Worm (Caenorhabditis elegans) whole organism, L1 larva: Measurements from ENCODE around the gene srt-70.
A peak's percentile ranks its signal among the peaks of the same experiment; 100 is the strongest.

Source experiments
- C04F5.9 ChIP-seq: sonication (generic microtip); optimal IDR thresholded peaks from 2 replicates; lab custom pipeline; 2016; ENCODE audit warnings: missing genetic modification characterization, missing compliant biosample characterization
- C16A3.4 ChIP-seq: fragments of 150-350 bp; optimal IDR thresholded peaks from 2 replicates; lab custom pipeline; 2014; ENCODE audit warnings: missing biosample characterization, missing genetic modification characterization
- C34B4.2 ChIP-seq: sonication (generic microtip); optimal IDR thresholded peaks from 2 replicates; lab custom pipeline; 2017; ENCODE audit warnings: mild to moderate bottlenecking, missing genetic modification characterization, missing compliant biosample characterization
- aha-1 ChIP-seq: fragments of 150-350 bp; optimal IDR thresholded peaks from 2 replicates; lab custom pipeline; 2014; ENCODE audit warnings: missing biosample characterization, missing genetic modification characterization
- aly-2 ChIP-seq: fragments of 150-350 bp; optimal IDR thresholded peaks from 2 replicates; lab custom pipeline; 2014; ENCODE audit warnings: missing biosample characterization, missing genetic modification characterization
- ama-1 ChIP-seq: fragments of 150-350 bp; optimal IDR thresholded peaks from 2 replicates; lab custom pipeline; 2014
- blmp-1 ChIP-seq: fragments of 150-350 bp; optimal IDR thresholded peaks from 2 replicates; lab custom pipeline; 2014; ENCODE audit warnings: missing biosample characterization, missing genetic modification characterization
- ceh-82 ChIP-seq, 3 experiments: fragments of 150-350 bp in 1 of 3; sonication (generic microtip) in 2 of 3; optimal IDR thresholded peaks; 2 replicates each; lab custom pipeline; 2014 to 2017; ENCODE audit warnings: missing biosample characterization in 3 of 3, missing genetic modification characterization in 3 of 3
- ceh-88 ChIP-seq: fragments of 200-800 bp; sonication (Bioruptor generic); IDR thresholded peaks from 2 replicates; pipeline ENCODE4 v1.3.6; 2022; ENCODE audit warnings: missing genetic modification characterization, missing compliant biosample characterization
- ceh-90 ChIP-seq: sonication (generic microtip); optimal IDR thresholded peaks from 2 replicates; lab custom pipeline; 2016; ENCODE audit warnings: missing genetic modification characterization, missing compliant biosample characterization
- efl-3 ChIP-seq: fragments of 200-800 bp; sonication (Bioruptor generic); optimal IDR thresholded peaks from 2 replicates; lab custom pipeline; 2018; ENCODE audit warnings: mild to moderate bottlenecking, missing genetic modification characterization, missing compliant biosample characterization
- egl-13 ChIP-seq: sonication (generic microtip); optimal IDR thresholded peaks from 2 replicates; lab custom pipeline; 2016; ENCODE audit warnings: missing genotype, missing genetic modification reagents, missing genetic modification characterization, missing compliant biosample characterization
- elt-3 ChIP-seq, 6 experiments: fragments of 150-350 bp in 1 of 6; sonication (generic microtip); optimal IDR thresholded peaks; 2 replicates each; lab custom pipeline; 2017 to 2018; ENCODE audit warnings: missing biosample characterization in 6 of 6, missing genetic modification characterization in 6 of 6, inconsistent platforms in 1 of 6
- fkh-4 ChIP-seq: sonication (generic microtip); optimal IDR thresholded peaks from 2 replicates; lab custom pipeline; 2016; ENCODE audit warnings: missing compliant biosample characterization, missing genetic modification characterization, borderline replicate concordance
- fos-1 ChIP-seq: fragments of 150-350 bp; optimal IDR thresholded peaks from 2 replicates; lab custom pipeline; 2014; ENCODE audit warnings: missing biosample characterization, missing genetic modification characterization
- grh-1 ChIP-seq: fragments of 200-800 bp; sonication (Bioruptor generic); IDR thresholded peaks from 2 replicates; pipeline ENCODE4 v1.3.6; 2022; ENCODE audit warnings: missing genetic modification reagents, missing genetic modification characterization, missing compliant biosample characterization
- hlh-4 ChIP-seq: sonication (generic microtip); optimal IDR thresholded peaks from 2 replicates; lab custom pipeline; 2016; ENCODE audit warnings: mild to moderate bottlenecking, missing genetic modification characterization, missing compliant biosample characterization
- hpl-2 ChIP-seq: fragments of 150-350 bp; optimal IDR thresholded peaks from 2 replicates; lab custom pipeline; 2014; ENCODE audit warnings: missing biosample characterization, missing genetic modification reagents, missing genetic modification characterization
- irx-1 ChIP-seq: sonication (generic microtip); optimal IDR thresholded peaks from 2 replicates; lab custom pipeline; 2016; ENCODE audit warnings: missing genetic modification characterization, missing compliant biosample characterization
- isw-1 ChIP-seq: fragments of 200-800 bp; sonication (Bioruptor generic); IDR thresholded peaks from 2 replicates; pipeline ENCODE4 v1.3.6; 2022; ENCODE audit warnings: missing genetic modification characterization, missing compliant biosample characterization
- jun-1 ChIP-seq: fragments of 150-350 bp; optimal IDR thresholded peaks from 2 replicates; lab custom pipeline; 2014; ENCODE audit warnings: missing biosample characterization, missing genetic modification reagents, missing genetic modification characterization
- lin-14 ChIP-seq: fragments of 200-800 bp; sonication (Bioruptor generic); optimal IDR thresholded peaks from 2 replicates; lab custom pipeline; 2018; ENCODE audit warnings: mild to moderate bottlenecking, missing genetic modification characterization, moderate library complexity, missing compliant biosample characterization
- lin-35 ChIP-seq, 2 experiments: fragments of 150-350 bp; optimal IDR thresholded peaks; 2 replicates each; lab custom pipeline; 2014; ENCODE audit warnings: missing biosample characterization in 2 of 2, missing genetic modification characterization in 2 of 2, missing genetic modification reagents in 2 of 2
- lir-3 ChIP-seq: sonication (generic microtip); optimal IDR thresholded peaks from 2 replicates; lab custom pipeline; 2016; ENCODE audit warnings: mild to moderate bottlenecking, missing genetic modification characterization, moderate library complexity, missing compliant biosample characterization; ENCODE audit not compliant: poor library complexity
- mab-9 ChIP-seq: fragments of 200-800 bp; sonication (Bioruptor generic); IDR thresholded peaks from 2 replicates; pipeline ENCODE4 v1.3.6; 2022; ENCODE audit warnings: missing genetic modification reagents, missing genetic modification characterization, missing compliant biosample characterization
- mdl-1 ChIP-seq, 2 experiments: fragments of 150-350 bp; optimal IDR thresholded peaks; 2 replicates each; lab custom pipeline; 2014 to 2017; ENCODE audit warnings: missing biosample characterization in 2 of 2, missing genetic modification characterization in 2 of 2, inconsistent platforms in 1 of 2
- nhr-11 ChIP-seq: fragments of 150-350 bp; optimal IDR thresholded peaks from 2 replicates; lab custom pipeline; 2014; ENCODE audit warnings: missing biosample characterization, missing genetic modification characterization
- nhr-12 ChIP-seq: sonication (generic microtip); optimal IDR thresholded peaks from 2 replicates; lab custom pipeline; 2017; ENCODE audit warnings: missing biosample characterization, missing genetic modification characterization
- nhr-19 ChIP-seq: fragments of 200-800 bp; sonication (Bioruptor generic); conservative IDR thresholded peaks from 2 replicates; pipeline ENCODE4 v1.3.6; 2022; ENCODE audit warnings: missing genetic modification characterization, missing compliant biosample characterization
- nhr-20 ChIP-seq: sonication (generic microtip); optimal IDR thresholded peaks from 2 replicates; lab custom pipeline; 2016; ENCODE audit warnings: mild to moderate bottlenecking, missing genetic modification characterization, missing compliant biosample characterization
- nhr-28 ChIP-seq: fragments of 150-350 bp; optimal IDR thresholded peaks from 2 replicates; lab custom pipeline; 2014; ENCODE audit warnings: missing biosample characterization, missing genetic modification characterization
- nhr-47 ChIP-seq: sonication (generic microtip); optimal IDR thresholded peaks from 2 replicates; lab custom pipeline; 2016; ENCODE audit warnings: mild to moderate bottlenecking, missing genetic modification characterization, moderate library complexity, missing compliant biosample characterization
- nhr-84 ChIP-seq: sonication (generic microtip); optimal IDR thresholded peaks from 2 replicates; lab custom pipeline; 2017; ENCODE audit warnings: missing biosample characterization, missing genetic modification characterization
- pag-3 ChIP-seq: sonication (generic microtip); optimal IDR thresholded peaks from 2 replicates; lab custom pipeline; 2017; ENCODE audit warnings: missing genetic modification characterization, mild to moderate bottlenecking, missing compliant biosample characterization, antibody characterized with exemption, borderline replicate concordance; ENCODE audit not compliant: insufficient read depth
- pax-3 ChIP-seq: fragments of 200-800 bp; sonication (Bioruptor generic); optimal IDR thresholded peaks from 2 replicates; lab custom pipeline; 2018; ENCODE audit warnings: mild to moderate bottlenecking, missing genetic modification characterization, moderate library complexity, missing compliant biosample characterization
- pqm-1 ChIP-seq: sonication (generic microtip); optimal IDR thresholded peaks from 3 replicates; lab custom pipeline; 2017; ENCODE audit warnings: missing biosample characterization, missing genetic modification characterization
- rnt-1 ChIP-seq: sonication (generic microtip); optimal IDR thresholded peaks from 2 replicates; lab custom pipeline; 2016; ENCODE audit warnings: mild to moderate bottlenecking, missing genetic modification characterization, moderate library complexity, missing compliant biosample characterization
- skn-1 ChIP-seq: fragments of 150-350 bp; optimal IDR thresholded peaks from 2 replicates; lab custom pipeline; 2014; ENCODE audit warnings: missing biosample characterization, missing genetic modification characterization
- snpc-4 ChIP-seq: fragments of 150-350 bp; optimal IDR thresholded peaks from 2 replicates; lab custom pipeline; 2014; ENCODE audit warnings: missing biosample characterization, missing genetic modification characterization
- sox-4 ChIP-seq: sonication (generic microtip); optimal IDR thresholded peaks from 2 replicates; lab custom pipeline; 2016; ENCODE audit warnings: missing genetic modification characterization, missing compliant biosample characterization
- sup-37 ChIP-seq: fragments of 200-800 bp; sonication (Bioruptor generic); optimal IDR thresholded peaks from 2 replicates; lab custom pipeline; 2018; ENCODE audit warnings: mild to moderate bottlenecking, missing genetic modification characterization, missing compliant biosample characterization
- swsn-7 ChIP-seq: sonication (generic microtip); optimal IDR thresholded peaks from 2 replicates; lab custom pipeline; 2016; ENCODE audit warnings: missing genetic modification characterization, missing compliant biosample characterization
- tbx-2 ChIP-seq: sonication (generic microtip); optimal IDR thresholded peaks from 2 replicates; lab custom pipeline; 2016; ENCODE audit warnings: missing genetic modification characterization, missing compliant biosample characterization
- tlp-1 ChIP-seq: fragments of 150-350 bp; optimal IDR thresholded peaks from 2 replicates; lab custom pipeline; 2014; ENCODE audit warnings: missing biosample characterization, missing genetic modification characterization
- unc-86 ChIP-seq: sonication (generic microtip); optimal IDR thresholded peaks from 2 replicates; lab custom pipeline; 2016; ENCODE audit warnings: missing genetic modification characterization, missing compliant biosample characterization
- vab-15 ChIP-seq: sonication (generic microtip); optimal IDR thresholded peaks from 2 replicates; lab custom pipeline; 2017; ENCODE audit warnings: missing genotype, mild to moderate bottlenecking, missing genetic modification characterization, missing compliant biosample characterization
- xbp-1 ChIP-seq: sonication (generic microtip); optimal IDR thresholded peaks from 2 replicates; lab custom pipeline; 2016; ENCODE audit warnings: missing genetic modification characterization, missing compliant biosample characterization
- zag-1 ChIP-seq: fragments of 150-350 bp; optimal IDR thresholded peaks from 2 replicates; lab custom pipeline; 2014; ENCODE audit warnings: missing biosample characterization, missing genetic modification characterization
- zip-4 ChIP-seq: fragments of 200-800 bp; sonication (Bioruptor generic); optimal IDR thresholded peaks from 2 replicates; lab custom pipeline; 2018; ENCODE audit warnings: mild to moderate bottlenecking, missing genetic modification characterization, moderate library complexity, missing compliant biosample characterization
- ztf-11 ChIP-seq, 2 experiments: sonication (generic microtip); optimal IDR thresholded peaks; 2 replicates each; lab custom pipeline; 2016 to 2017; ENCODE audit warnings: missing genetic modification characterization in 2 of 2, missing biosample characterization in 1 of 2, missing compliant biosample characterization in 1 of 2
- ztf-4 ChIP-seq: fragments of 150-350 bp; optimal IDR thresholded peaks from 2 replicates; lab custom pipeline; 2014; ENCODE audit warnings: missing biosample characterization, missing genetic modification characterization

srt-70 gene

DNA sequence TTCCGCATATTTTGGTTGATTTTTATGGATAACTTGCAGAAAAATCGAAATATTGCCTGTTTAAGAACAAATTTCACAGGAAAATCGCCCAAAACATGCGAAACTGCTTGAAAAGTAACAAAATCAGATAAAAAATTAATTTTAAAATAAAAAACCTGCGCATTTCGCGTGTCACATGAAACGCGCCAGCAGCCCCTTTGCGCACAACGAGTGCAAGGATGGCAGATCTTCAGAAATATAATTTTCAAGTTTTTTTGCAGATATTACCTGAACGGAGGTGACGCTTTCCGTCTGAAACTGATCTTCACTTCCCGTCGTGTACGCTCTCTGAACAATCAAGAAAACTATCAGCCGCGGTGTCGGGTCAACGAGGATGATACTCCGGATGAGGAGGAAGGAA, 15.6 kb upstream of the srt-70 start (continued):
- peak; percentile 21 for TF ChIP-seq jun-1 (tag; lab: Kevin White, UChicago)
- no peak for TF ChIP-seq sup-37 (GFP tag; lab: Kevin White, UChicago)
- TF ChIP-seq isw-1 (GFP tag; lab: Robert Waterston, UW), result peak; percentile 24
- TF ChIP-seq sox-4, result peak; percentile 18
- no peak for TF ChIP-seq hlh-4
- peak; percentile 35 for TF ChIP-seq unc-86 (tag; lab: Kevin White, UChicago)
- TF ChIP-seq irx-1 (tag; lab: Kevin White, UChicago), result no peak
- TF ChIP-seq nhr-11 (tag; lab: Kevin White, UChicago), result no peak
- TF ChIP-seq blmp-1 (tag; lab: Kevin White, UChicago), result no peak
- TF ChIP-seq ceh-90 (tag; lab: Kevin White, UChicago), result no peak
- no peak for TF ChIP-seq aly-2 (tag; lab: Kevin White, UChicago)
- no peak for TF ChIP-seq vab-15 (tag; lab: Kevin White, UChicago)
- peak; percentile 22 for TF ChIP-seq C16A3.4
- no peak for TF ChIP-seq mab-9 (GFP tag; lab: Robert Waterston, UW)
- peak; percentile 45 for TF ChIP-seq swsn-7 (tag; lab: Kevin White, UChicago)
- no peak for TF ChIP-seq ama-1 (lab: Kevin White, UChicago)
- TF ChIP-seq nhr-12 (tag; lab: Kevin White, UChicago), result no peak
- TF ChIP-seq lin-35 (GFP tag; optimal IDR thresholded peaks at IDR 0.05; lab: Kevin White, UChicago), result peak; percentile 67 to 80
- TF ChIP-seq lir-3 (tag; lab: Kevin White, UChicago), result no peak
- no peak for TF ChIP-seq elt-3 (tag; optimal IDR thresholded peaks at IDR 0.05; lab: Kevin White, UChicago)
- peak; percentile 35 for TF ChIP-seq skn-1 (tag; lab: Kevin White, UChicago)
- no peak for TF ChIP-seq fkh-4
- TF ChIP-seq fos-1 (tag; lab: Kevin White, UChicago), result no peak
- TF ChIP-seq mdl-1 (tag; optimal IDR thresholded peaks at IDR 0.05; lab: Kevin White, UChicago), result peak in 1 of 2 experiments; percentile 32
- TF ChIP-seq nhr-20 (tag; lab: Kevin White, UChicago), result peak; percentile 61
- no peak for TF ChIP-seq ceh-88 (GFP tag; lab: Robert Waterston, UW)
- no peak for TF ChIP-seq aha-1
- TF ChIP-seq C04F5.9, result no peak
- peak; percentile 42 for TF ChIP-seq tbx-2 (tag; lab: Kevin White, UChicago)
- TF ChIP-seq ceh-82 (tag; optimal IDR thresholded peaks at IDR 0.05; lab: Kevin White, UChicago), result peak; percentile 38 to 61 (median 42)
- no peak for TF ChIP-seq pqm-1 (tag; lab: Kevin White, UChicago)
- TF ChIP-seq ztf-11 (tag; optimal IDR thresholded peaks at IDR 0.05; lab: Kevin White, UChicago), result no peak
- TF ChIP-seq egl-13, result peak; percentile 5
- TF ChIP-seq snpc-4 (tag; lab: Kevin White, UChicago), result peak; percentile 55
- no peak for TF ChIP-seq nhr-84 (tag; lab: Kevin White, UChicago)
- peak; percentile 11 for TF ChIP-seq zip-4
- 0 out of 2 replicates have a peak, but pooled peaks have one; percentile 20 for TF ChIP-seq grh-1 (GFP tag; lab: Robert Waterston, UW)
- TF ChIP-seq efl-3 (GFP tag; lab: Kevin White, UChicago), result no peak
- no peak for TF ChIP-seq ztf-4 (tag; lab: Kevin White, UChicago)
- TF ChIP-seq lin-14, result no peak
- no peak for TF ChIP-seq C34B4.2 (tag; lab: Kevin White, UChicago)
- TF ChIP-seq tlp-1 (tag; lab: Kevin White, UChicago), result no peak
- TF ChIP-seq nhr-19 (GFP tag; lab: Robert Waterston, UW), result peak; percentile 62
- TF ChIP-seq pag-3, result no peak
- peak; percentile 74 for TF ChIP-seq rnt-1
- TF ChIP-seq hpl-2 (GFP tag; lab: Kevin White, UChicago), result no peak
- TF ChIP-seq nhr-47 (tag; lab: Kevin White, UChicago), result peak; percentile 64
- TF ChIP-seq xbp-1, result peak; percentile 33
- no peak for TF ChIP-seq nhr-28
- no peak for TF ChIP-seq pax-3
- no peak for TF ChIP-seq zag-1
- TF ChIP-seq, all 84 proteins: peak for 30
